Worm (Caenorhabditis elegans) whole organism, early embryonic: ENCODE data around the gene klp-18.

Experiments used
- B0310.2 ChIP-seq: sonication (generic microtip); optimal IDR thresholded peaks from 2 replicates; lab custom pipeline; 2016; ENCODE audit warnings: mild to moderate bottlenecking, missing genetic modification characterization, missing compliant biosample characterization
- F13C5.2 ChIP-seq: sonication (generic microtip); optimal IDR thresholded peaks from 2 replicates; lab custom pipeline; 2017; ENCODE audit warnings: mild to moderate bottlenecking, missing genetic modification characterization, inconsistent platforms, missing compliant biosample characterization
- aly-1 ChIP-seq: sonication (generic microtip); optimal IDR thresholded peaks from 2 replicates; lab custom pipeline; 2016; ENCODE audit warnings: missing genetic modification characterization, missing compliant biosample characterization
- ama-1 ChIP-seq: fragments of 150-350 bp; optimal IDR thresholded peaks from 2 replicates; lab custom pipeline; 2014
- ceh-13 ChIP-seq: fragments of 200-800 bp; sonication (Bioruptor generic); optimal IDR thresholded peaks from 2 replicates; lab custom pipeline; 2018; ENCODE audit warnings: mild to moderate bottlenecking, missing genetic modification characterization, missing compliant biosample characterization
- ceh-36 ChIP-seq: sonication (generic microtip); optimal IDR thresholded peaks from 2 replicates; lab custom pipeline; 2016; ENCODE audit warnings: missing genetic modification characterization, inconsistent platforms, missing compliant biosample characterization
- ets-7 ChIP-seq: sonication (generic microtip); optimal IDR thresholded peaks from 2 replicates; lab custom pipeline; 2016; ENCODE audit warnings: missing genotype, missing genetic modification characterization, missing compliant biosample characterization
- flt-1 ChIP-seq: fragments of 200-800 bp; sonication (Bioruptor generic); IDR thresholded peaks from 2 replicates; pipeline ENCODE4 v1.3.6; 2022; ENCODE audit warnings: missing genetic modification characterization, missing compliant biosample characterization
- hmbx-1 ChIP-seq: sonication (generic microtip); optimal IDR thresholded peaks from 2 replicates; lab custom pipeline; 2016; ENCODE audit warnings: mild to moderate bottlenecking, missing genetic modification characterization, missing compliant biosample characterization
- hmg-4 ChIP-seq: fragments of 200-800 bp; sonication (Bioruptor generic); optimal IDR thresholded peaks from 2 replicates; lab custom pipeline; 2018; ENCODE audit warnings: mild to moderate bottlenecking, missing genetic modification characterization, missing compliant biosample characterization
- hnd-1 ChIP-seq: sonication (generic microtip); optimal IDR thresholded peaks from 2 replicates; lab custom pipeline; 2016; ENCODE audit warnings: missing genetic modification characterization, missing compliant biosample characterization
- pes-1 ChIP-seq: fragments of 200-800 bp; sonication (Bioruptor generic); IDR thresholded peaks from 2 replicates; pipeline ENCODE4 v1.3.6; 2022; ENCODE audit warnings: missing genetic modification reagents, missing genetic modification characterization, missing compliant biosample characterization
- scrt-1 ChIP-seq: fragments of 200-800 bp; sonication (Bioruptor generic); IDR thresholded peaks from 2 replicates; pipeline ENCODE4 v1.3.6; 2022; ENCODE audit warnings: missing genetic modification characterization, missing compliant biosample characterization
- sea-1 ChIP-seq: fragments of 200-800 bp; sonication (Bioruptor generic); conservative IDR thresholded peaks from 2 replicates; pipeline ENCODE4 v1.3.6; 2022; ENCODE audit warnings: missing genetic modification characterization, missing compliant biosample characterization
- tbx-11 ChIP-seq: fragments of 200-800 bp; sonication (Bioruptor generic); IDR thresholded peaks from 2 replicates; pipeline ENCODE4 v1.3.6; 2022; ENCODE audit warnings: missing genetic modification characterization, missing compliant biosample characterization
- tbx-37 ChIP-seq: fragments of 200-800 bp; sonication (Bioruptor generic); conservative IDR thresholded peaks from 2 replicates; pipeline ENCODE4 v1.3.6; 2022; ENCODE audit warnings: missing genetic modification reagents, missing genetic modification characterization, missing compliant biosample characterization
- tra-4 ChIP-seq: sonication (generic microtip); optimal IDR thresholded peaks from 2 replicates; lab custom pipeline; 2017; ENCODE audit warnings: missing genetic modification characterization, missing compliant biosample characterization

The klp-18 gene

DNA sequence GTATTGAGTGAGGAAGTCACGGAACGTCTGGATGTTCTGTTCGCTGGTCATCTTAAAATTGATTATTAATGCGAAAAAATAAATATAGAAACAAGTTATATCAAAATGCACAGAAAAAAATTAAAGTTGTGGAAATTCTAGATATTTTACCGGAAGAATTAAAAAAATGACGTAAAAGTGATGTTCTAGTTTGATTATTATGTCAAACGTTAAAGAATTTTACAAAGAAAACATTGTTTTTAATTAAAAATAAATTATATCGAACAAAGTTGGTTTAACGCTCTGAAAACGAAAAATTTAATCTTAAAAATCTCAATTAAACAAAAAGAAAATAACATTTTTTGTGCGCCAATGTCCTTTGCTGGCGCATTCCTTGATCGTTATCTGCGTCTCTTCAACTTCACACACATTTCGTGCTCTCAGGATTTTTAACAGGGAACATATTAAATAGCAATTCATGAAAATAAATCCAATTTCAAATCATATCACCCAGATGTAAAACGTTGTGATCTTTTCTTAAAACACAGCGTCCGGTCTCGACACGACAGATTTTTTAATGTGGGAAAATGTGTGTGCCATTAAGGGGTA, 4.6 kb downstream of the klp-18 start, which contains the start of gene tin-9.1:
Gene tin-9.1, minus strand, starts transcription at position 51 of the 588 bp plus-strand sequence.
- TF ChIP-seq ama-1 (lab: Kevin White, UChicago) (no peak), aly-1 (no peak), hmg-4 (GFP tag; lab: Kevin White, UChicago) (no peak)

- TF ChIP-seq tra-4 (tag; lab: Kevin White, UChicago): no peak
- no peak for TF ChIP-seq ceh-36 (tag; lab: Kevin White, UChicago)
- no peak for TF ChIP-seq B0310.2 (tag; lab: Kevin White, UChicago)
- TF ChIP-seq tbx-37 (GFP tag; lab: Robert Waterston, UW): no peak
- no peak for TF ChIP-seq hnd-1 (tag; lab: Kevin White, UChicago)
- no peak for TF ChIP-seq F13C5.2 (tag; lab: Kevin White, UChicago)
- TF ChIP-seq flt-1: no peak
These were observed 5.4 kb downstream of the klp-18 start for ce11 chrIV:7045362-7045936.

DNA sequence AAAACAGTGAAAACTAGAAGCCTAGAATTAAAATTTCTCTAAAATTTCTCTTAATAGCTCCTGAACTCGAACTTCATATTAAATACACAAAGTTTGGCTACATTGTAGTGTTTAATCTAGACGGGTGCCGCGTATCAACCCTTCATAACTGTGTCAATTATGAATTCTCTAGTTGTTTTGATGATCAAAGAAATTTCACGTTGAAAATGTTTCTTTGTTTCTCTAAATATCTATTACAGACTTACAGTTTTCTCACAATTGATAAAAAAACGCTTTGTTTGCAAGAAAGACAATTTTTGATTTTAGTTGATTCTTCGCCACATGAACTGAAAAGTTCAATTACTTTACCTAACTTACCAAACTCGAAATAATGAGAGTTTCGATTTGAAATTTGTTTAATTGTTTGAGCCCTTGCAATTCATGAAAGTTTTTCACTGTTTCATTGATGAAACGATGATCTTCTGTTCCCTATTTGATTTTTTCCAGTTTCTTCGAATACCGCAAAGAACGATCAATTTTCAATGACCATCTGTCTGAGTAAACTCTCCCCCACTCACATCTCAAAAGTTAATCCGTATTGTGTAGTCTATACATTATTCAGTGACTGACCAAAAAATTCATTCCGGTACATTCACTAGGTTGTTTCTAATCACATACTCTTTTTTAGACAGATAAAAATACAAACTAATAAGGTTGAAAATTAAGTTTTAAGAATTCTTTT, 6.8 kb downstream of the klp-18 start:
- no peak for TF ChIP-seq F13C5.2 (tag; lab: Kevin White, UChicago)
- no peak for TF ChIP-seq pes-1
- TF ChIP-seq hmg-4 (GFP tag; lab: Kevin White, UChicago): no peak
- TF ChIP-seq flt-1: no peak
- TF ChIP-seq hmbx-1: no peak
- TF ChIP-seq B0310.2 (tag; lab: Kevin White, UChicago): no peak
- no peak for TF ChIP-seq hnd-1 (tag; lab: Kevin White, UChicago)
- no peak for TF ChIP-seq scrt-1 (GFP tag; lab: Robert Waterston, UW)
- no peak for TF ChIP-seq tbx-11 (GFP tag; lab: Robert Waterston, UW)

- TF ChIP-seq ets-7 (tag; lab: Kevin White, UChicago) (no peak), pes-1 (no peak), B0310.2 (tag; lab: Kevin White, UChicago) (no peak), F13C5.2 (tag; lab: Kevin White, UChicago) (no peak), flt-1 (no peak), aly-1 (no peak)
These were observed 7.8 kb downstream of the klp-18 start for ce11 chrIV:7047762-7048178.

ce11 chrIV:7048637-7049245, 8.7 kb downstream of the klp-18 start:
- TF ChIP-seq aly-1: no peak
- TF ChIP-seq scrt-1 (GFP tag; lab: Robert Waterston, UW): no peak
- no peak for TF ChIP-seq tbx-11 (GFP tag; lab: Robert Waterston, UW)
- TF ChIP-seq ceh-36 (tag; lab: Kevin White, UChicago): no peak
- no peak for TF ChIP-seq tra-4 (tag; lab: Kevin White, UChicago)
- TF ChIP-seq sea-1: no peak
- no peak for TF ChIP-seq hmbx-1
- TF ChIP-seq F13C5.2 (tag; lab: Kevin White, UChicago): no peak
- TF ChIP-seq ets-7 (tag; lab: Kevin White, UChicago): no peak
- no peak for TF ChIP-seq flt-1
- no peak for TF ChIP-seq ceh-13 (GFP tag; lab: Kevin White, UChicago)
- TF ChIP-seq tbx-37 (GFP tag; lab: Robert Waterston, UW): no peak
- TF ChIP-seq hmg-4 (GFP tag; lab: Kevin White, UChicago): no peak
- TF ChIP-seq B0310.2 (tag; lab: Kevin White, UChicago): no peak

- TF ChIP-seq ceh-13 (GFP tag; lab: Kevin White, UChicago) (no peak), ceh-36 (tag; lab: Kevin White, UChicago) (no peak), hnd-1 (tag; lab: Kevin White, UChicago) (no peak), ets-7 (tag; lab: Kevin White, UChicago) (no peak), scrt-1 (GFP tag; lab: Robert Waterston, UW) (no peak), sea-1 (no peak), tbx-37 (GFP tag; lab: Robert Waterston, UW) (no peak), hmbx-1 (no peak), hmg-4 (GFP tag; lab: Kevin White, UChicago) (no peak), ama-1 (lab: Kevin White, UChicago) (no peak), pes-1 (no peak), aly-1 (no peak), tbx-11 (GFP tag; lab: Robert Waterston, UW) (no peak), B0310.2 (tag; lab: Kevin White, UChicago) (no peak), F13C5.2 (tag; lab: Kevin White, UChicago) (no peak)
These were observed 9.7 kb downstream of the klp-18 start, which contains the start of gene nhr-105 for ce11 chrIV:7049672-7050206. Gene nhr-105, plus strand, starts transcription at chrIV:7050156.

ce11 chrIV:7051515-7051914, 11.5 kb downstream of the klp-18 start:
- TF ChIP-seq tra-4 (tag; lab: Kevin White, UChicago) (no peak), ceh-36 (tag; lab: Kevin White, UChicago) (no peak), ama-1 (lab: Kevin White, UChicago) (no peak), tbx-37 (GFP tag; lab: Robert Waterston, UW) (no peak), sea-1 (no peak), pes-1 (no peak), B0310.2 (tag; lab: Kevin White, UChicago) (no peak), hmg-4 (GFP tag; lab: Kevin White, UChicago) (no peak), tbx-11 (GFP tag; lab: Robert Waterston, UW) (no peak), F13C5.2 (tag; lab: Kevin White, UChicago) (no peak), aly-1 (no peak), ets-7 (tag; lab: Kevin White, UChicago) (no peak), ceh-13 (GFP tag; lab: Kevin White, UChicago) (no peak)
